Fruit fly (Drosophila melanogaster) whole organism, embryonic: ENCODE results near the gene CG33172.

Source experiments
- CG14667 ChIP-seq: fragments of 200-800 bp; sonication (Bioruptor generic); IDR thresholded peaks from 2 replicates; pipeline ENCODE4 v1.3.6; 2022; ENCODE audit warnings: missing biosample characterization, missing genetic modification characterization
- CG14965 ChIP-seq: fragments of 200-800 bp; sonication (Bioruptor generic); optimal IDR thresholded peaks from 2 replicates; lab custom pipeline; 2016; ENCODE audit warnings: missing biosample characterization, missing genetic modification characterization, borderline replicate concordance
- Dip2 ChIP-seq: fragments of 200-800 bp; sonication (Bioruptor generic); IDR thresholded peaks from 2 replicates; pipeline ENCODE4 v1.3.6; 2022; ENCODE audit warnings: missing biosample characterization, missing genetic modification characterization
- ERR ChIP-seq: fragments of 200-800 bp; sonication (Bioruptor generic); optimal IDR thresholded peaks from 2 replicates; lab custom pipeline; 2016; ENCODE audit warnings: missing biosample characterization, missing genetic modification characterization
- NC2β ChIP-seq: fragments of 200-800 bp; sonication (Bioruptor generic); optimal IDR thresholded peaks from 2 replicates; lab custom pipeline; 2016; ENCODE audit warnings: missing biosample characterization, missing genetic modification characterization
- Ptx1 ChIP-seq: fragments of 200-800 bp; sonication (Bioruptor generic); IDR thresholded peaks from 2 replicates; pipeline ENCODE4 v1.3.6; 2022; ENCODE audit warnings: missing biosample characterization, missing genetic modification characterization
- dati ChIP-seq: fragments of 200-800 bp; sonication (Bioruptor generic); IDR thresholded peaks from 2 replicates; pipeline ENCODE4 v1.3.6; 2022; ENCODE audit warnings: missing biosample characterization, missing genetic modification characterization
- exex ChIP-seq: fragments of 200-800 bp; sonication (Bioruptor generic); optimal IDR thresholded peaks from 4 replicates; lab custom pipeline; 2018; ENCODE audit warnings: missing biosample characterization, mild to moderate bottlenecking, missing genetic modification characterization, moderate library complexity
- usp ChIP-seq: fragments of >200 bp; optimal IDR thresholded peaks from 2 replicates; lab custom pipeline; 2017; ENCODE audit warnings: missing biosample characterization, missing genetic modification characterization

- peak; percentile 41 for TF ChIP-seq NC2β (GFP tag; lab: Kevin White, UChicago)
- peak; percentile 53 for TF ChIP-seq Ptx1 (GFP tag; lab: Robert Waterston, UW)
- TF ChIP-seq CG14965 = no peak
- TF ChIP-seq usp (GFP tag; lab: Kevin White, UChicago) = no peak
- TF ChIP-seq exex = no peak
- no peak for TF ChIP-seq ERR (GFP tag; lab: Kevin White, UChicago)
- no peak for TF ChIP-seq CG14667 (GFP tag; lab: Robert Waterston, UW)
- no peak for TF ChIP-seq dati
- no peak for TF ChIP-seq Dip2 (GFP tag; lab: Robert Waterston, UW)
Observed at dm6 chrX:15733995-15734394, 35.5 kb upstream of the CG33172 start, which contains the start of the genes CG12379 and MagR.
